Worm (Caenorhabditis elegans): ENCODE measurements around the gene Y43C5B.2.

DNA sequence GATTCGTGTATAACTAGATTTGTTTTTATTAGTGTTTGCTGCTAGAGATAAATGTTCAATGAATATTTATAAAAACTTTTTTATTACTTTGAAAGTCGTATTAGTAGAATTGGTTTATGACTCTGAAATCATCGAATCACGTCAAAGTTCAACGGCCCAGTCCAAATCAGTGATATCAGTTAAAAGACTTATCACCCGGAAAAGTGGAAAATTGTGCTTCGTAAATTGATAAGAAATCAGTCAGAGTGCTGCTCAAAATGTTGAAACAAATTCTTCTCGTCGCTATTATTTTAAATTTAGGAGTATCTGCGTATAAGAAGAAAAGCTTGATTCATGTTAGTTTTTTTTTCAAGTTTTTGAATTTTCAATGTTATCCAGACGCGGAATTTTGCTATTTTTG lies 36.1 kb upstream of the Y43C5B.2 start, which contains the start of gene R10H10.3:
- TF ChIP-seq ztf-6 (GFP tag; IDR thresholded peaks at IDR 0.05) = no peak
- TF ChIP-seq mes-4 (tag; optimal IDR thresholded peaks at IDR 0.05) = no peak
- TF ChIP-seq egrh-3 (GFP tag; IDR thresholded peaks at IDR 0.05) = no peak
- TF ChIP-seq ceh-91 (GFP tag; IDR thresholded peaks at IDR 0.05) = no peak
- TF ChIP-seq lin-35 (GFP tag; optimal IDR thresholded peaks at IDR 0.05) = no peak
- TF ChIP-seq ceh-79 (tag; optimal IDR thresholded peaks at IDR 0.05) = no peak
- TF ChIP-seq ama-1 (optimal IDR thresholded peaks at IDR 0.05) = no peak
- no peak for TF ChIP-seq ama-1 (GFP tag; optimal IDR thresholded peaks at IDR 0.05)
